Worm (Caenorhabditis elegans) whole organism, L4 larva: Measurements from ENCODE around the gene tomm-70.

Experiments used
- F26F4.8 ChIP-seq: fragments of 200-800 bp; sonication (Bioruptor generic); conservative IDR thresholded peaks from 2 replicates; pipeline ENCODE4 v1.3.6; 2022; ENCODE audit warnings: missing genetic modification characterization, missing compliant biosample characterization
- F37D6.2 ChIP-seq: sonication (generic microtip); optimal IDR thresholded peaks from 2 replicates; lab custom pipeline; 2016; ENCODE audit warnings: mild to moderate bottlenecking, missing genetic modification characterization, missing compliant biosample characterization
- T20F7.1 ChIP-seq: fragments of 200-800 bp; sonication (Bioruptor generic); optimal IDR thresholded peaks from 2 replicates; lab custom pipeline; 2018; ENCODE audit warnings: mild to moderate bottlenecking, missing genetic modification characterization, missing compliant biosample characterization
- ZK337.2 ChIP-seq: fragments of 200-800 bp; sonication (Bioruptor generic); IDR thresholded peaks from 2 replicates; pipeline ENCODE4 v1.3.6; 2022; ENCODE audit warnings: missing genetic modification reagents, missing genetic modification characterization, missing compliant biosample characterization
- ZK546.5 ChIP-seq, 2 experiments: sonication (generic microtip); optimal IDR thresholded peaks; 2 replicates each; lab custom pipeline; 2017; ENCODE audit warnings: missing biosample characterization in 2 of 2, missing genetic modification characterization in 2 of 2
- aha-1 ChIP-seq: fragments of 150-350 bp; peaks from one replicate; lab custom pipeline; 2014; ENCODE audit warnings: missing biosample characterization, missing genetic modification characterization
- aly-2 ChIP-seq: sonication (generic microtip); optimal IDR thresholded peaks from 2 replicates; lab custom pipeline; 2018; ENCODE audit warnings: missing biosample characterization, missing genetic modification characterization
- ceh-20 ChIP-seq: fragments of 200-800 bp; sonication (Bioruptor generic); IDR thresholded peaks from 2 replicates; pipeline ENCODE4 v1.3.6; 2022; ENCODE audit warnings: missing genetic modification reagents, missing genetic modification characterization, missing compliant biosample characterization
- ceh-28 ChIP-seq: fragments of 150-350 bp; optimal IDR thresholded peaks from 2 replicates; lab custom pipeline; 2014; ENCODE audit warnings: missing biosample characterization, missing genetic modification reagents, missing genetic modification characterization
- ceh-44 ChIP-seq: fragments of 200-800 bp; sonication (Bioruptor generic); IDR thresholded peaks from 2 replicates; pipeline ENCODE4 v1.3.6; 2022; ENCODE audit warnings: missing genetic modification reagents, missing genetic modification characterization, missing compliant biosample characterization
- ceh-82 ChIP-seq: sonication (generic microtip); optimal IDR thresholded peaks from 2 replicates; lab custom pipeline; 2017; ENCODE audit warnings: missing biosample characterization, missing genetic modification characterization
- daf-8 ChIP-seq: fragments of 200-800 bp; sonication (Bioruptor generic); IDR thresholded peaks from 2 replicates; pipeline ENCODE4 v1.3.6; 2022; ENCODE audit warnings: missing genetic modification characterization, missing compliant biosample characterization
- egl-27 ChIP-seq: sonication (generic microtip); optimal IDR thresholded peaks from 3 replicates; lab custom pipeline; 2017; ENCODE audit warnings: missing biosample characterization, missing genetic modification reagents, missing genetic modification characterization
- hlh-30 ChIP-seq: sonication (generic microtip); optimal IDR thresholded peaks from 2 replicates; lab custom pipeline; 2017; ENCODE audit warnings: antibody characterized with exemption, mild to moderate bottlenecking, missing genetic modification characterization, missing compliant biosample characterization; ENCODE audit not compliant: insufficient read depth
- hmg-1.1 ChIP-seq: fragments of 200-800 bp; sonication (Bioruptor generic); IDR thresholded peaks from 2 replicates; pipeline ENCODE4 v1.3.6; 2022; ENCODE audit warnings: missing genetic modification reagents, missing genetic modification characterization, missing compliant biosample characterization
- lim-7 ChIP-seq: fragments of 200-800 bp; sonication (Bioruptor generic); IDR thresholded peaks from 2 replicates; pipeline ENCODE4 v1.3.6; 2022; ENCODE audit warnings: missing genetic modification characterization, missing compliant biosample characterization
- lin-39 ChIP-seq: fragments of 150-350 bp; optimal IDR thresholded peaks from 2 replicates; lab custom pipeline; 2014; ENCODE audit warnings: missing biosample characterization, missing genetic modification reagents, missing genetic modification characterization
- lsy-2 ChIP-seq, 2 experiments: fragments of 150-350 bp in 1 of 2; sonication (generic microtip) in 1 of 2; optimal IDR thresholded peaks; 2 replicates each; lab custom pipeline; 2014 to 2017; ENCODE audit warnings: missing biosample characterization in 2 of 2, missing genetic modification characterization in 2 of 2
- madf-5 ChIP-seq, 2 experiments: fragments of 200-800 bp; sonication (Bioruptor generic); IDR thresholded peaks; 2 replicates each; pipeline ENCODE4 v1.3.6; 2022; ENCODE audit warnings: missing compliant biosample characterization in 2 of 2, missing genetic modification characterization in 2 of 2
- madf-9 ChIP-seq: fragments of 200-800 bp; sonication (Bioruptor generic); conservative IDR thresholded peaks from 2 replicates; pipeline ENCODE4 v1.3.6; 2022; ENCODE audit warnings: missing genetic modification reagents, missing genetic modification characterization, missing compliant biosample characterization
- mdt-29 ChIP-seq: fragments of 200-800 bp; sonication (Bioruptor generic); IDR thresholded peaks from 2 replicates; pipeline ENCODE4 v1.3.6; 2022; ENCODE audit warnings: missing genetic modification reagents, missing genetic modification characterization, missing compliant biosample characterization
- mxl-3 ChIP-seq: fragments of 200-800 bp; sonication (Bioruptor generic); optimal IDR thresholded peaks from 2 replicates; lab custom pipeline; 2018; ENCODE audit warnings: mild to moderate bottlenecking, missing genetic modification characterization, missing compliant biosample characterization
- nhr-11 ChIP-seq: fragments of 150-350 bp; optimal IDR thresholded peaks from 2 replicates; lab custom pipeline; 2014; ENCODE audit warnings: missing biosample characterization, missing genetic modification characterization
- nhr-111 ChIP-seq: fragments of 200-800 bp; sonication (Bioruptor generic); optimal IDR thresholded peaks from 2 replicates; lab custom pipeline; 2018; ENCODE audit warnings: mild to moderate bottlenecking, missing genetic modification characterization, missing compliant biosample characterization
- nhr-41 ChIP-seq: fragments of 200-800 bp; sonication (Bioruptor generic); IDR thresholded peaks from 2 replicates; pipeline ENCODE4 v1.3.6; 2022; ENCODE audit warnings: missing genetic modification reagents, missing genetic modification characterization, missing compliant biosample characterization
- nhr-42 ChIP-seq: fragments of 200-800 bp; sonication (Bioruptor generic); IDR thresholded peaks from 2 replicates; pipeline ENCODE4 v1.3.6; 2022; ENCODE audit warnings: missing genetic modification characterization, missing compliant biosample characterization
- nhr-48 ChIP-seq: sonication (generic microtip); optimal IDR thresholded peaks from 2 replicates; lab custom pipeline; 2016; ENCODE audit warnings: mild to moderate bottlenecking, missing genetic modification characterization, missing compliant biosample characterization
- nhr-6 ChIP-seq: fragments of 150-350 bp; optimal IDR thresholded peaks from 2 replicates; lab custom pipeline; 2014; ENCODE audit warnings: missing biosample characterization, missing genetic modification characterization
- php-3 ChIP-seq: fragments of 200-800 bp; sonication (Bioruptor generic); IDR thresholded peaks from 2 replicates; pipeline ENCODE4 v1.3.6; 2022; ENCODE audit warnings: missing genetic modification reagents, missing genetic modification characterization, missing compliant biosample characterization
- saeg-2 ChIP-seq: fragments of 200-800 bp; sonication (Bioruptor generic); IDR thresholded peaks from 2 replicates; pipeline ENCODE4 v1.3.6; 2022; ENCODE audit warnings: missing genetic modification reagents, missing genetic modification characterization, missing compliant biosample characterization
- set-16 ChIP-seq: fragments of 200-800 bp; sonication (Bioruptor generic); IDR thresholded peaks from 2 replicates; pipeline ENCODE4 v1.3.6; 2022; ENCODE audit warnings: missing genetic modification reagents, missing genetic modification characterization, missing compliant biosample characterization
- snpc-4 ChIP-seq: fragments of 150-350 bp; optimal IDR thresholded peaks from 2 replicates; lab custom pipeline; 2014; ENCODE audit warnings: missing biosample characterization, missing genetic modification characterization
- spr-3 ChIP-seq: fragments of 200-800 bp; sonication (Bioruptor generic); optimal IDR thresholded peaks from 2 replicates; lab custom pipeline; 2018; ENCODE audit warnings: mild to moderate bottlenecking, missing genetic modification characterization, missing compliant biosample characterization
- unc-62 ChIP-seq, 3 experiments: fragments of 150-350 bp in 1 of 3; sonication (generic microtip); optimal IDR thresholded peaks in 2 of 3; peaks in 1 of 3; 1 replicate in 1 of 3; 2 replicates in 2 of 3; lab custom pipeline; 2014 to 2017; ENCODE audit warnings: missing biosample characterization in 3 of 3, missing genetic modification characterization in 3 of 3, missing genetic modification reagents in 3 of 3, missing genotype in 1 of 3
- zfp-2 ChIP-seq: sonication (generic microtip); optimal IDR thresholded peaks from 2 replicates; lab custom pipeline; 2016; ENCODE audit warnings: mild to moderate bottlenecking, missing genetic modification characterization, missing compliant biosample characterization

The tomm-70 gene

ce11 chrIII:8767889-8768361 is 13.4 kb upstream of the tomm-70 start, which contains the start of gene mtss-1 (continued):
- TF ChIP-seq nhr-111 (GFP tag; lab: Kevin White, UChicago): no peak
- peak; percentile 11 for TF ChIP-seq nhr-6
- no peak for TF ChIP-seq lin-39 (tag; lab: Kevin White, UChicago)
- no peak for TF ChIP-seq aha-1 (tag; lab: Kevin White, UChicago)
- no peak for TF ChIP-seq set-16 (GFP tag; lab: Robert Waterston, UW)
- no peak for TF ChIP-seq nhr-11 (tag; lab: Kevin White, UChicago)
- TF ChIP-seq ceh-28 (tag; lab: Kevin White, UChicago): no peak
- TF ChIP-seq ZK337.2 (GFP tag; lab: Robert Waterston, UW): no peak
- TF ChIP-seq F26F4.8 (GFP tag; lab: Robert Waterston, UW): no peak
- peak; percentile 65 for TF ChIP-seq hmg-1.1 (GFP tag; lab: Robert Waterston, UW)
- no peak for TF ChIP-seq lim-7 (GFP tag; lab: Robert Waterston, UW)
- no peak for TF ChIP-seq madf-5 (GFP tag; IDR thresholded peaks at IDR 0.05; lab: Robert Waterston, UW)

DNA sequence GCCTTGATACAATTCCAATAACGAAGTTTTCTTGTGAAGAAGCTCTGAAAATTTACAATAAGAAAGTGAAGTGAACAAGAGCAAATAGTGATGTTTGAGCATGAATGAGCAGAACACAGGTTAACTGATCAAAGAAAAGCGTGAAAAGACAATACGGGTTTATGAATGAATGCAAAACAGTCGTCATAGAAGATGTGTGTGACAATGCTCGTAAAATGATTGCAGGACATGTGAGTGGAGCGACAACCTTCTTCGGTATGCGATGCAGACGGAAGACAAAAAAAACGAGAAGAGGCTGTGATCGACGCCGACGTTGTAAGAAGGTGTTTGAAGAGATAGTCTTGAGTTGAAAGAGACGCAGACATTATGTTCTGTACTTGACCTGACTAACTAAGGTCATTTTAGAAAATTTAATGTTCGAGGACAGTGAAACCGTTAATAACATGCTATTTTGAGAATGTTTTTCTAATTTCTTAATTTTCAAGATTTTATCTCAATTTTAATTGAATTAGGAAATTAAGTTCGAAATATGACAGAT is 12.8 kb upstream of the tomm-70 start, which contains the start of gene mig-22:
Gene mig-22, minus strand, starts transcription at position 51 of the 538 bp plus-strand sequence.
- TF ChIP-seq unc-62 (GFP tag; optimal IDR thresholded peaks at IDR 0.05 in 1 of 2; lab: Kevin White, UChicago): peak in 1 of 2 experiments; percentile 83
- TF ChIP-seq unc-62 (tag; optimal IDR thresholded peaks at IDR 0.05; lab: Kevin White, UChicago): no peak
- TF ChIP-seq hlh-30 (tag; lab: Kevin White, UChicago): peak; percentile 24
- TF ChIP-seq mxl-3 (GFP tag; lab: Kevin White, UChicago): peak; percentile 38
- no peak for TF ChIP-seq lsy-2 (tag; optimal IDR thresholded peaks at IDR 0.05; lab: Kevin White, UChicago)
- peak; percentile 85 for TF ChIP-seq aha-1 (tag; lab: Kevin White, UChicago)
- TF ChIP-seq, all 104 proteins: peak for 4

ce11 chrIII:8766467-8766866 is 11.9 kb upstream of the tomm-70 start:
- TF ChIP-seq ZK546.5 (tag; optimal IDR thresholded peaks at IDR 0.05; lab: Kevin White, UChicago): no peak
- no peak for TF ChIP-seq F26F4.8 (GFP tag; lab: Robert Waterston, UW)
- peak; percentile 94 for TF ChIP-seq aha-1 (tag; lab: Kevin White, UChicago)

DNA sequence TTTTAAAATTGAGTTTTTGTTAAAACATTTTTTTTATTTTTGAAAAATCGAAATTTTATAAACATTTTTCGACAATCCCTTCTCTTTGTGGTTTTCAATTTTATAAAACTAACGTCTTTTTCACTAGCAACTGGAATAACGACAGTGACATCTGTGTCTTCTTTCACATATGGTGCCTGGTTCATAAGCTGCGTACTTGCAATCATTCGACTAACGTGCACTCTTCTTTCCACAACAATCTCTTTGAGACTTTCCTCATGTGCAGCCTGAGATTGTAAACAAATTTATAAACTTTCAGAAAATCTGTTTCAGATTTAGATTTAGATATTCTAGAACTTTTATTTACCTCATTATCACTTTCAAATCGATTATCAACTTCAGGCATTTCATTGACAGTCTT is 10.5 kb upstream of the tomm-70 start:
- TF ChIP-seq madf-9 (GFP tag; lab: Robert Waterston, UW) (no peak), zfp-2 (tag; lab: Kevin White, UChicago) (no peak), mdt-29 (no peak), nhr-48 (tag; lab: Kevin White, UChicago) (no peak), aly-2 (no peak), spr-3 (GFP tag; lab: Kevin White, UChicago) (no peak), ceh-44 (GFP tag; lab: Robert Waterston, UW) (no peak), nhr-41 (GFP tag; lab: Robert Waterston, UW) (no peak), snpc-4 (tag; lab: Kevin White, UChicago) (no peak), ceh-82 (no peak), ceh-20 (GFP tag; lab: Robert Waterston, UW) (no peak), egl-27 (tag; lab: Kevin White, UChicago) (no peak), daf-8 (GFP tag; lab: Robert Waterston, UW) (no peak), aha-1 (tag; lab: Kevin White, UChicago) (no peak), lsy-2 (tag; optimal IDR thresholded peaks at IDR 0.05; lab: Kevin White, UChicago) (no peak), nhr-42 (GFP tag; lab: Robert Waterston, UW) (no peak), saeg-2 (GFP tag; lab: Robert Waterston, UW) (no peak), php-3 (GFP tag; lab: Robert Waterston, UW) (no peak), F37D6.2 (tag; lab: Kevin White, UChicago) (no peak), T20F7.1 (GFP tag; lab: Kevin White, UChicago) (no peak)
